Fruit fly (Drosophila melanogaster): ENCODE results near the gene CG42750.
A peak's percentile ranks its signal among the peaks of the same experiment; 100 is the strongest.

Gene CG42750

dm6 chr2L:18145826-18146225 lies 129.7 kb downstream of the CG42750 start:
- no peak for TF ChIP-seq gl (tag; optimal IDR thresholded peaks at IDR 0.05)
- TF ChIP-seq CG34367 (tag; optimal IDR thresholded peaks at IDR 0.05): no peak
- TF ChIP-seq CG14655 (GFP tag; optimal IDR thresholded peaks at IDR 0.05): no peak
- TF ChIP-seq CG12605 (GFP tag; IDR thresholded peaks at IDR 0.05): no peak
- TF ChIP-seq Pif1B (GFP tag; optimal IDR thresholded peaks at IDR 0.05): no peak
- TF ChIP-seq CG13204 (GFP tag; optimal IDR thresholded peaks at IDR 0.05): no peak
- TF ChIP-seq rn (GFP tag; IDR thresholded peaks at IDR 0.05): no peak
- no peak for TF ChIP-seq CG15710 (tag; optimal IDR thresholded peaks at IDR 0.05)
- TF ChIP-seq fd96Ca (GFP tag; IDR thresholded peaks at IDR 0.05): no peak
- no peak for TF ChIP-seq CG9948 (tag; optimal IDR thresholded peaks at IDR 0.05)
- no peak for TF ChIP-seq EcR (GFP tag; optimal IDR thresholded peaks at IDR 0.05)
- no peak for TF ChIP-seq Snoo (tag; optimal IDR thresholded peaks at IDR 0.05)
- TF ChIP-seq CG10348 (GFP tag; IDR thresholded peaks at IDR 0.05): no peak
- TF ChIP-seq D1 (tag; optimal IDR thresholded peaks at IDR 0.05): no peak
- TF ChIP-seq Pif1A (GFP tag; optimal IDR thresholded peaks at IDR 0.05): no peak
- no peak for TF ChIP-seq CG8301 (tag; optimal IDR thresholded peaks at IDR 0.05)
- no peak for TF ChIP-seq Ets98B (GFP tag; IDR thresholded peaks at IDR 0.05)
- TF ChIP-seq CG32121 (GFP tag; IDR thresholded peaks at IDR 0.05): no peak

- TF ChIP-seq CG9948 (tag; optimal IDR thresholded peaks at IDR 0.05): peak; percentile 87
- TF ChIP-seq Pif1A (GFP tag; optimal IDR thresholded peaks at IDR 0.05): peak; percentile 93
- peak; percentile 93 for TF ChIP-seq Snoo (tag; optimal IDR thresholded peaks at IDR 0.05)
- TF ChIP-seq Pif1B (GFP tag; optimal IDR thresholded peaks at IDR 0.05): peak; percentile 90
- TF ChIP-seq CG13204 (GFP tag; optimal IDR thresholded peaks at IDR 0.05): peak; percentile 79
- peak; percentile 93 for TF ChIP-seq CG4496 (GFP tag; IDR thresholded peaks at IDR 0.05)
- TF ChIP-seq CG17806 (tag; optimal IDR thresholded peaks at IDR 0.05): peak; percentile 88
- TF ChIP-seq gl (tag; optimal IDR thresholded peaks at IDR 0.05): peak; percentile 74
- peak; percentile 66 for TF ChIP-seq EcR (GFP tag; optimal IDR thresholded peaks at IDR 0.05)
- peak; percentile 73 for TF ChIP-seq rn (GFP tag; IDR thresholded peaks at IDR 0.05)
- TF ChIP-seq CG34367 (tag; optimal IDR thresholded peaks at IDR 0.05): peak; percentile 88
- TF ChIP-seq CG14655 (GFP tag; optimal IDR thresholded peaks at IDR 0.05): peak; percentile 79
- peak; percentile 87 for TF ChIP-seq CG12605 (GFP tag; IDR thresholded peaks at IDR 0.05)
- TF ChIP-seq Ets98B (GFP tag; IDR thresholded peaks at IDR 0.05): peak; percentile 78
- peak; percentile 90 for TF ChIP-seq fd96Ca (GFP tag; IDR thresholded peaks at IDR 0.05)
- peak; percentile 70 for TF ChIP-seq CG8301 (tag; optimal IDR thresholded peaks at IDR 0.05)
- TF ChIP-seq CG8159 (tag; optimal IDR thresholded peaks at IDR 0.05): peak; percentile 92
- TF ChIP-seq CG10348 (GFP tag; IDR thresholded peaks at IDR 0.05): no peak
- TF ChIP-seq CG32121 (GFP tag; IDR thresholded peaks at IDR 0.05): peak; percentile 78
- TF ChIP-seq CG15710 (tag; optimal IDR thresholded peaks at IDR 0.05): peak; percentile 93
- peak; percentile 62 for TF ChIP-seq D1 (tag; optimal IDR thresholded peaks at IDR 0.05)
Observed at dm6 chr2L:18145253-18145652, 130.3 kb downstream of the CG42750 start.

- TF ChIP-seq CG4496 (GFP tag; IDR thresholded peaks at IDR 0.05): no peak
- no peak for TF ChIP-seq Snoo (tag; optimal IDR thresholded peaks at IDR 0.05)
- no peak for TF ChIP-seq CG10348 (GFP tag; IDR thresholded peaks at IDR 0.05)
- TF ChIP-seq gl (tag; optimal IDR thresholded peaks at IDR 0.05): no peak
- no peak for TF ChIP-seq CG32121 (GFP tag; IDR thresholded peaks at IDR 0.05)
- TF ChIP-seq rn (GFP tag; IDR thresholded peaks at IDR 0.05): no peak
- no peak for TF ChIP-seq Ets98B (GFP tag; IDR thresholded peaks at IDR 0.05)
- no peak for TF ChIP-seq CG13204 (GFP tag; optimal IDR thresholded peaks at IDR 0.05)
- TF ChIP-seq EcR (GFP tag; optimal IDR thresholded peaks at IDR 0.05): no peak
- TF ChIP-seq CG8301 (tag; optimal IDR thresholded peaks at IDR 0.05): no peak
- TF ChIP-seq CG34367 (tag; optimal IDR thresholded peaks at IDR 0.05): no peak
- no peak for TF ChIP-seq CG8159 (tag; optimal IDR thresholded peaks at IDR 0.05)
- TF ChIP-seq fd96Ca (GFP tag; IDR thresholded peaks at IDR 0.05): no peak
- TF ChIP-seq CG17806 (tag; optimal IDR thresholded peaks at IDR 0.05): no peak
- TF ChIP-seq CG9948 (tag; optimal IDR thresholded peaks at IDR 0.05): no peak
- TF ChIP-seq CG12605 (GFP tag; IDR thresholded peaks at IDR 0.05): no peak
- TF ChIP-seq D1 (tag; optimal IDR thresholded peaks at IDR 0.05): no peak
- TF ChIP-seq Pif1B (GFP tag; optimal IDR thresholded peaks at IDR 0.05): no peak
Observed at dm6 chr2L:18144268-18144834, 131.2 kb downstream of the CG42750 start.

dm6 chr2L:18143176-18143575 lies 132.4 kb downstream of the CG42750 start:
- no peak for TF ChIP-seq CG32121 (GFP tag; IDR thresholded peaks at IDR 0.05)
- TF ChIP-seq rn (GFP tag; IDR thresholded peaks at IDR 0.05): no peak
- TF ChIP-seq Ets98B (GFP tag; IDR thresholded peaks at IDR 0.05): no peak

dm6 chr2L:18141471-18142345 lies 133.9 kb downstream of the CG42750 start:
- TF ChIP-seq CG12605 (GFP tag; IDR thresholded peaks at IDR 0.05) (peak; percentile 62; the same call in 1 of the 2 replicates), D1 (tag; optimal IDR thresholded peaks at IDR 0.05) (peak; percentile 21), Pif1A (GFP tag; optimal IDR thresholded peaks at IDR 0.05) (peak; percentile 71), CG8159 (tag; optimal IDR thresholded peaks at IDR 0.05) (peak; percentile 62), CG9948 (tag; optimal IDR thresholded peaks at IDR 0.05) (peak; percentile 48), CG4496 (GFP tag; IDR thresholded peaks at IDR 0.05) (peak; percentile 77), CG17806 (tag; optimal IDR thresholded peaks at IDR 0.05) (peak; percentile 50), CG15710 (tag; optimal IDR thresholded peaks at IDR 0.05) (peak; percentile 45), Ets98B (GFP tag; IDR thresholded peaks at IDR 0.05) (peak; percentile 79), CG13204 (GFP tag; optimal IDR thresholded peaks at IDR 0.05) (peak; percentile 93), CG14655 (GFP tag; optimal IDR thresholded peaks at IDR 0.05) (no peak), CG34367 (tag; optimal IDR thresholded peaks at IDR 0.05) (peak; percentile 30), EcR (GFP tag; optimal IDR thresholded peaks at IDR 0.05) (peak; percentile 42), fd96Ca (GFP tag; IDR thresholded peaks at IDR 0.05) (peak; percentile 70; the same call in 2 of the 3 replicates), rn (GFP tag; IDR thresholded peaks at IDR 0.05) (peak; percentile 46), CG10348 (GFP tag; IDR thresholded peaks at IDR 0.05) (no peak), CG8301 (tag; optimal IDR thresholded peaks at IDR 0.05) (peak; percentile 76), CG32121 (GFP tag; IDR thresholded peaks at IDR 0.05) (peak; percentile 77), gl (tag; optimal IDR thresholded peaks at IDR 0.05) (peak; percentile 20), Pif1B (GFP tag; optimal IDR thresholded peaks at IDR 0.05) (peak; percentile 50), Snoo (tag; optimal IDR thresholded peaks at IDR 0.05) (peak; percentile 57)
